Fruit fly (Drosophila melanogaster) whole organism, embryonic: ENCODE measurements around the gene Pi3K68D.

Experiments used
- Awh ChIP-seq: fragments of 200-800 bp; sonication (Bioruptor generic); IDR thresholded peaks from 2 replicates; pipeline ENCODE4, ENCODE4 v1.3.6; 2022; ENCODE audit warnings: missing biosample characterization, missing genetic modification characterization
- BtbVII ChIP-seq: fragments of 200-800 bp; sonication (Bioruptor generic); optimal IDR thresholded peaks from 3 replicates; lab custom pipeline; 2017; ENCODE audit warnings: missing biosample characterization, mild to moderate bottlenecking, missing genetic modification characterization
- CG10274 ChIP-seq: fragments of 200-800 bp; sonication (Bioruptor generic); optimal IDR thresholded peaks from 3 replicates; lab custom pipeline; 2017; ENCODE audit warnings: missing biosample characterization, mild to moderate bottlenecking, missing genetic modification characterization
- CG10366 ChIP-seq: fragments of 200-800 bp; sonication (Bioruptor generic); IDR thresholded peaks from 2 replicates; pipeline ENCODE4 v1.3.6; 2022; ENCODE audit warnings: missing biosample characterization, missing genetic modification characterization
- CG10543 ChIP-seq: fragments of 200-800 bp; sonication (Bioruptor generic); optimal IDR thresholded peaks from 3 replicates; lab custom pipeline; 2017; ENCODE audit warnings: missing biosample characterization, mild to moderate bottlenecking, missing genetic modification characterization, moderate library complexity
- CG11695 ChIP-seq: fragments of 200-800 bp; sonication (Bioruptor generic); IDR thresholded peaks from 3 replicates; pipeline ENCODE4 v1.3.6; 2022; ENCODE audit warnings: missing biosample characterization, missing genetic modification characterization
- CG12391 ChIP-seq: fragments of 200-800 bp; sonication (Bioruptor generic); optimal IDR thresholded peaks from 3 replicates; lab custom pipeline; 2018; ENCODE audit warnings: missing biosample characterization, mild to moderate bottlenecking, missing genetic modification characterization, moderate library complexity
- CG14050 ChIP-seq: fragments of 200-800 bp; sonication (Bioruptor generic); IDR thresholded peaks from 3 replicates; pipeline ENCODE4 v1.3.6; 2022; ENCODE audit warnings: missing biosample characterization, missing genetic modification characterization
- CG14710 ChIP-seq: fragments of 200-800 bp; sonication (Bioruptor generic); optimal IDR thresholded peaks from 3 replicates; lab custom pipeline; 2019; ENCODE audit warnings: missing biosample characterization, mild to moderate bottlenecking, missing genetic modification characterization, moderate library complexity
- CG1647 ChIP-seq: fragments of 200-800 bp; sonication (Bioruptor generic); optimal IDR thresholded peaks from 3 replicates; lab custom pipeline; 2016; ENCODE audit warnings: missing biosample characterization, missing genetic modification characterization
- CG16863 ChIP-seq: fragments of 200-800 bp; sonication (Bioruptor generic); optimal IDR thresholded peaks from 3 replicates; lab custom pipeline; 2016; ENCODE audit warnings: missing biosample characterization, missing genetic modification characterization
- CG17912 ChIP-seq: fragments of 200-800 bp; sonication (Bioruptor generic); optimal IDR thresholded peaks from 2 replicates; lab custom pipeline; 2018; ENCODE audit warnings: missing biosample characterization, mild to moderate bottlenecking, missing genetic modification characterization
- CG18476 ChIP-seq: fragments of 200-800 bp; sonication (Bioruptor generic); optimal IDR thresholded peaks from 2 replicates; lab custom pipeline; 2016; ENCODE audit warnings: missing biosample characterization, mild to moderate bottlenecking, missing genetic modification characterization
- CG30403 ChIP-seq: fragments of 200-800 bp; sonication (Bioruptor generic); optimal IDR thresholded peaks from 3 replicates; lab custom pipeline; 2016; ENCODE audit warnings: missing biosample characterization, missing genetic modification characterization
- CG30431 ChIP-seq: fragments of 200-800 bp; sonication (Bioruptor generic); optimal IDR thresholded peaks from 2 replicates; lab custom pipeline; 2017; ENCODE audit warnings: missing biosample characterization, missing genetic modification characterization
- CG3847 ChIP-seq: fragments of 200-800 bp; sonication (Bioruptor generic); IDR thresholded peaks from 2 replicates; pipeline ENCODE4 v1.3.6; 2022; ENCODE audit warnings: missing biosample characterization, missing genetic modification characterization
- CG4328 ChIP-seq: fragments of 200-800 bp; sonication (Bioruptor generic); optimal IDR thresholded peaks from 3 replicates; lab custom pipeline; 2017; ENCODE audit warnings: missing biosample characterization, missing genetic modification reagents, missing genetic modification characterization
- CG7928 ChIP-seq: fragments of 200-800 bp; sonication (Bioruptor generic); optimal IDR thresholded peaks from 2 replicates; lab custom pipeline; 2017; ENCODE audit warnings: missing biosample characterization, mild to moderate bottlenecking, missing genetic modification characterization
- CG8089 ChIP-seq: fragments of 200-800 bp; sonication (Bioruptor generic); optimal IDR thresholded peaks from 3 replicates; lab custom pipeline; 2016; ENCODE audit warnings: missing biosample characterization, missing genetic modification characterization
- CrebB ChIP-seq: fragments of 200-800 bp; sonication (Bioruptor generic); optimal IDR thresholded peaks from 3 replicates; lab custom pipeline; 2018; ENCODE audit warnings: missing biosample characterization, mild to moderate bottlenecking, missing genetic modification characterization
- D19A ChIP-seq: fragments of 200-800 bp; optimal IDR thresholded peaks from 3 replicates; lab custom pipeline; 2019; ENCODE audit warnings: missing biosample characterization, mild to moderate bottlenecking, missing genetic modification characterization, moderate library complexity
- HLH54F ChIP-seq: fragments of 200-800 bp; sonication (Bioruptor generic); optimal IDR thresholded peaks from 3 replicates; lab custom pipeline; 2016; ENCODE audit warnings: missing biosample characterization, missing genetic modification characterization
- Hsf ChIP-seq: fragments of 200-800 bp; sonication (Bioruptor generic); optimal IDR thresholded peaks from 3 replicates; lab custom pipeline; 2016; ENCODE audit warnings: missing biosample characterization, missing genetic modification characterization
- MESR4 ChIP-seq: fragments of 200-800 bp; sonication (Bioruptor generic); optimal IDR thresholded peaks from 2 replicates; lab custom pipeline; 2018; ENCODE audit warnings: missing biosample characterization, mild to moderate bottlenecking, missing genetic modification characterization, moderate library complexity
- Med ChIP-seq: fragments of 200-800 bp; sonication (Bioruptor generic); peaks from one replicate; lab custom pipeline; 2016; ENCODE audit warnings: missing biosample characterization, missing genetic modification characterization, mild to moderate bottlenecking, inconsistent platforms, moderate library complexity
- Mes4 ChIP-seq: fragments of 200-800 bp; sonication (Bioruptor generic); optimal IDR thresholded peaks from 2 replicates; lab custom pipeline; 2016; ENCODE audit warnings: missing biosample characterization, missing genetic modification characterization
- NK7.1 ChIP-seq: fragments of 200-800 bp; sonication (Bioruptor generic); optimal IDR thresholded peaks from 3 replicates; lab custom pipeline; 2016; ENCODE audit warnings: missing biosample characterization, missing genetic modification characterization
- Trl ChIP-seq, 3 experiments: fragments of >200 bp in 2 of 3; fragments of 200-800 bp in 1 of 3; sonication (Bioruptor generic) in 1 of 3; optimal IDR thresholded peaks; 2 replicates in 1 of 3; 3 replicates in 2 of 3; lab custom pipeline; 2016 to 2017; ENCODE audit warnings: missing biosample characterization in 1 of 3, missing genetic modification characterization in 1 of 3
- Xrp1 ChIP-seq: fragments of 200-800 bp; sonication (Bioruptor generic); IDR thresholded peaks from 2 replicates; pipeline ENCODE4 v1.3.6; 2022; ENCODE audit warnings: missing biosample characterization, missing genetic modification characterization
- ato ChIP-seq: fragments of 200-800 bp; sonication (Bioruptor generic); IDR thresholded peaks from 2 replicates; pipeline ENCODE4 v1.3.6; 2022; ENCODE audit warnings: missing biosample characterization, missing genetic modification characterization; ENCODE audit not compliant: partially characterized antibody
- bbx ChIP-seq: fragments of 200-800 bp; sonication (Bioruptor generic); IDR thresholded peaks from 2 replicates; pipeline ENCODE4 v1.3.6; 2022; ENCODE audit warnings: missing biosample characterization, missing genetic modification characterization; ENCODE audit not compliant: partially characterized antibody
- bcd ChIP-seq: fragments of 200-800 bp; sonication (Bioruptor generic); optimal IDR thresholded peaks from 2 replicates; lab custom pipeline; 2017; ENCODE audit warnings: missing biosample characterization, mild to moderate bottlenecking, missing genetic modification characterization
- bowl ChIP-seq: fragments of 200-800 bp; sonication (Bioruptor generic); IDR thresholded peaks from 2 replicates; pipeline ENCODE4 v1.3.6; 2022; ENCODE audit warnings: missing biosample characterization, missing genetic modification characterization
- ci ChIP-seq: fragments of 200-800 bp; sonication (Bioruptor generic); IDR thresholded peaks from 3 replicates; pipeline ENCODE4 v1.3.6; 2022; ENCODE audit warnings: missing biosample characterization, missing genetic modification characterization
- corto ChIP-seq: fragments of 200-800 bp; sonication (Bioruptor generic); optimal IDR thresholded peaks from 2 replicates; lab custom pipeline; 2016; ENCODE audit warnings: missing biosample characterization, mild to moderate bottlenecking, missing genetic modification characterization, moderate library complexity
- dimm ChIP-seq: fragments of 200-800 bp; sonication (Bioruptor generic); IDR thresholded peaks from 2 replicates; pipeline ENCODE4 v1.3.6; 2022; ENCODE audit warnings: missing biosample characterization, missing genetic modification characterization
- ewg ChIP-seq: fragments of 200-800 bp; sonication (Bioruptor generic); optimal IDR thresholded peaks from 3 replicates; lab custom pipeline; 2017; ENCODE audit warnings: mild to moderate bottlenecking, missing biosample characterization, missing genetic modification reagents, missing genetic modification characterization
- fd64A ChIP-seq: fragments of 200-800 bp; sonication (Bioruptor generic); optimal IDR thresholded peaks from 3 replicates; lab custom pipeline; 2018; ENCODE audit warnings: missing biosample characterization, mild to moderate bottlenecking, missing genetic modification characterization
- ftz-f1 ChIP-seq: fragments of 200-800 bp; sonication (Bioruptor generic); optimal IDR thresholded peaks from 2 replicates; lab custom pipeline; 2016; ENCODE audit warnings: missing biosample characterization, missing genetic modification characterization
- insv ChIP-seq, 2 experiments: fragments of 200-800 bp; sonication (Bioruptor generic); optimal IDR thresholded peaks; 3 replicates each; lab custom pipeline; 2016 to 2018; ENCODE audit warnings: missing biosample characterization in 2 of 2, missing genetic modification characterization in 2 of 2
- lmd ChIP-seq: fragments of 200-800 bp; sonication (Bioruptor generic); IDR thresholded peaks from 2 replicates; pipeline ENCODE4 v1.3.6; 2022; ENCODE audit warnings: missing biosample characterization, missing genetic modification characterization
- nau ChIP-seq: fragments of 200-800 bp; sonication (Bioruptor generic); optimal IDR thresholded peaks from 3 replicates; lab custom pipeline; 2017; ENCODE audit warnings: missing biosample characterization, mild to moderate bottlenecking, missing genetic modification characterization, missing genetic modification reagents
- pb ChIP-seq: fragments of 200-800 bp; sonication (Bioruptor generic); optimal IDR thresholded peaks from 3 replicates; lab custom pipeline; 2016; ENCODE audit warnings: missing biosample characterization, missing genetic modification characterization
- peb ChIP-seq: fragments of 200-800 bp; sonication (Bioruptor generic); IDR thresholded peaks from 2 replicates; pipeline ENCODE4 v1.3.6; 2022; ENCODE audit warnings: missing biosample characterization, missing genetic modification characterization
- phol ChIP-seq: fragments of 200-800 bp; sonication (Bioruptor generic); optimal IDR thresholded peaks from 3 replicates; lab custom pipeline; 2018; ENCODE audit warnings: missing biosample characterization, mild to moderate bottlenecking, missing genetic modification characterization, moderate library complexity
- rib ChIP-seq: fragments of 200-800 bp; sonication (Bioruptor generic); IDR thresholded peaks from 2 replicates; pipeline ENCODE4 v1.3.6; 2022; ENCODE audit warnings: missing biosample characterization, missing genetic modification characterization
- slbo ChIP-seq: fragments of 200-800 bp; sonication (Bioruptor generic); IDR thresholded peaks from 2 replicates; pipeline ENCODE4 v1.3.6; 2022; ENCODE audit warnings: missing biosample characterization, missing genetic modification characterization
- usp ChIP-seq: fragments of >200 bp; optimal IDR thresholded peaks from 2 replicates; lab custom pipeline; 2017; ENCODE audit warnings: missing biosample characterization, missing genetic modification characterization
- zfh1 ChIP-seq: fragments of 200-800 bp; sonication (Bioruptor generic); IDR thresholded peaks from 3 replicates; pipeline ENCODE4 v1.3.6; 2022; ENCODE audit warnings: missing biosample characterization, missing genetic modification characterization

Gene Pi3K68D

dm6 chr3L:11821723-11822445 lies 32.1 kb upstream of the Pi3K68D start, which contains the start of the genes CG11597 and CG5946 (continued):
- TF ChIP-seq CG10274 (GFP tag; lab: Kevin White, UChicago) (no peak), BtbVII (GFP tag; lab: Kevin White, UChicago) (no peak), CG12391 (tag; lab: Kevin White, UChicago) (peak; percentile 60), CG8089 (GFP tag; lab: Kevin White, UChicago) (no peak), CG30431 (GFP tag; lab: Kevin White, UChicago) (no peak), CG30403 (no peak), bcd (GFP tag; lab: Kevin White, UChicago) (no peak), usp (GFP tag; lab: Kevin White, UChicago) (no peak), CG1647 (no peak), zfh1 (GFP tag; lab: Robert Waterston, UW) (0 out of 3 replicates have a peak, but pooled peaks have one; percentile 49), fd64A (GFP tag; lab: Kevin White, UChicago) (no peak), CG7928 (GFP tag; lab: Kevin White, UChicago) (peak; percentile 87), ato (GFP tag; lab: Robert Waterston, UW) (no peak), lmd (GFP tag; lab: Robert Waterston, UW) (no peak), CG14050 (no peak), dimm (GFP tag; lab: Robert Waterston, UW) (no peak), ftz-f1 (GFP tag; lab: Kevin White, UChicago) (no peak), CG3847 (GFP tag; lab: Robert Waterston, UW) (peak; percentile 49), NK7.1 (GFP tag; lab: Kevin White, UChicago) (no peak), Med (GFP tag; lab: Kevin White, UChicago) (peak; percentile 73), Xrp1 (no peak), Trl (optimal IDR thresholded peaks at IDR 0.05; lab: Kevin White, UChicago) (peak; percentile 90 to 92), Trl (GFP tag; optimal IDR thresholded peaks at IDR 0.05; lab: Kevin White, UChicago) (no peak), CG16863 (GFP tag; lab: Kevin White, UChicago) (no peak), D19A (tag; lab: Kevin White, UChicago) (no peak), ewg (peak; percentile 0), nau (GFP tag; lab: Kevin White, UChicago) (no peak), CG14710 (tag; lab: Kevin White, UChicago) (no peak), phol (peak; percentile 27), CG10366 (peak; percentile 33; the same call in 1 of the 2 replicates), pb (no peak), Mes4 (no peak), rib (GFP tag; lab: Robert Waterston, UW) (no peak), CG18476 (GFP tag; lab: Kevin White, UChicago) (no peak), ci (GFP tag; lab: Robert Waterston, UW) (peak; percentile 6; the same call in 1 of the 3 replicates), CG10543 (GFP tag; lab: Kevin White, UChicago) (no peak), bbx (GFP tag; lab: Robert Waterston, UW) (peak; percentile 50), slbo (GFP tag; lab: Robert Waterston, UW) (peak; percentile 60)
- TF ChIP-seq, all 482 proteins: peak for 55

DNA sequence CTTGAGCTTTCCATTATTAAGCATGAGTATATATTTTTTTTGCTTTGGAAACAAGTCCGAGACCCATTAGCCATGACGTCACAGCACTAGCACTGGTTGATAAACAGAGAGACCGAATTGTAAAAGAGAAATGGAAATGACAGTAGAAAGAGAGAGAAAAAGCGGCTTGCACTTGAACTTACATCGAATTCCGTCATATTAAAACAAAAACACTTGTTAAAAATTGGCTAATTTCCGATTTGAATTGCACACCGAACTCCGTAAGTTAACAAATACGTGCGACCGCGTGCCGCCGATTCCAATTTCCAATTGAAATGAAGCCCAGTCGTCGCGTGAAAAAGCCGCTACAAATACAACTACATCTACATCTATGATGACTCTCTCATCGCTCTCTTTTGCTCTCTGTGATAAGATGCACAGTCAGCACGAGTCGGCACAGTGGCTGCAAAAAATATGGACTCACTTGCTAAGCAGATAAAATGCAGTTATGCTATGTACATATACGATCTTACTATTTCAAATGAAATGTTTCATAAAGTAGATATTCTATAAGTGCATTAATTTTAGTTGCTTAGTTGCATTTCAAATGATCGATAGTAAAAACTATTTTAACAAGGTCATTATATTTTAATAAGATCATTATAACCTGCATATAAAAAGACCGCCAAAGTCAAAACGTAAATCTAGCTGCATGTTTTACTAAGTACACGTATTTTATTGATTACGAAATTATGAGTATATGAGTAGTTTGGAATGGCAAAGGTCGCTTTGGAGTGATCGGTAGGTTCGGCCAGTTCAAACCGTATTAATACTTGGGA lies 30.0 kb upstream of the Pi3K68D start:
- TF ChIP-seq CG4328 (GFP tag; lab: Kevin White, UChicago) = no peak
- peak; percentile 14 for TF ChIP-seq MESR4 (GFP tag; lab: Kevin White, UChicago)
- peak; percentile 14 for TF ChIP-seq corto (GFP tag; lab: Kevin White, UChicago)
- TF ChIP-seq CrebB (tag; lab: Kevin White, UChicago) = peak; percentile 63
- peak; percentile 53; the same call in 1 of the 3 replicates for TF ChIP-seq CG11695 (GFP tag; lab: Robert Waterston, UW)
- no peak for TF ChIP-seq peb (GFP tag; lab: Robert Waterston, UW)
- no peak for TF ChIP-seq bowl (GFP tag; lab: Robert Waterston, UW)
- TF ChIP-seq Hsf (GFP tag; lab: Kevin White, UChicago) = peak; percentile 41
- peak; percentile 26 for TF ChIP-seq HLH54F (GFP tag; lab: Kevin White, UChicago)
- no peak for TF ChIP-seq insv (GFP tag; optimal IDR thresholded peaks at IDR 0.05; lab: Kevin White, UChicago)
- no peak for TF ChIP-seq CG17912 (GFP tag; lab: Kevin White, UChicago)
- TF ChIP-seq Awh (GFP tag; lab: Robert Waterston, UW) = 0 out of 2 replicates have a peak, but pooled peaks have one; percentile 6
